ENCODE assay signal across 1 fruit fly cellular context in the genomic region with DNA sequence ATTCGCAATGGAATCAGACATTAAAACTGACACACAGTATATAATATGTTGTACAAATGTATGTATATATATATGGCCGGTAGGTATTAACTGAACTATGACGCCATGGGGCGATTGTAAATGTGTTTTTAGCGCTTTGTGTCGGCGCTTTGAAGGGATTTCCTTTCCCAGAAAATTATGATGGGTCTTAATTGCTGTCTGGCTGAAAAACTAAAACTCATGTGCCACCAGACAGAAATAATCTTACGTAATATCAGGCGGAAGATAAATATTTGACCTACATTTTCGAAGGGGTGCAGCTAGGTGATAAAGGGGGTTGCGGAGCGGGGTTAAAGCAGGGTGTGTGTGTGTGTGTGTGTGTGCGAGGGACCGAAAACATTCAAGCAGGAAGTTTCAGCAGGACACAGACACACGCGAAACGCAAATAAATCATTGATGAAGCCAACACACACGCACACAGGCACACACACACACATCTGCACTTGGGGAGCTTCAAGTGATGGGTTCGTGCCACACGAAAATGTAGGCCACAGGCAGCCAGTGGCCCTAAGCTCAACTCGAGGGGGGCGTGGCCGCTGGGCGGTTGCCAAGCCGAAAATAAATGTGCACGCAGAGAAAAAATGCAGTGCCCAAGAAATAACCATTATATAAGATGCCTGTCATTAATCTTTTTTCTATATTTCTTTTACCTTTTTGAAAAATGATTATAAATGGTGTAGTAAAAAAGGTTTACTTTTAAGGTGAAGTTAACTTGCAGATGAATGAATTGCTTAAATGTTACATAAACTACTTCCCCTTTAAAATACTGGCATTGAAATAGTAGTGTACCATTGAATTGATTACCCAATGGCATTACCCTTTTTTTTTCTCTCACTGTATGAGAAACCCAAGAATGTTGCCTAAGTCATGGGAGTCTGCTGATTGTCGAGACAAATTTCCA.
A peak's percentile ranks its signal among the peaks of the same experiment; 100 is the strongest.
TF ChIP-seq lines count a peak whose summit lies in the region.

No protein-coding gene starts in this region.

TF ChIP-seq in whole organism, embryonic, 481 proteins besides CTCF, POLR2A, EP300 and RAD21 (continued from another document and continues in another):
- TF ChIP-seq Xrp1 (GFP tag; IDR thresholded peaks at IDR 0.05; lab: Robert Waterston, UW) (peak; percentile 38; the same call in 1 of the 2 replicates), dan (GFP tag; IDR thresholded peaks at IDR 0.05; lab: Robert Waterston, UW) (no peak), Hr51 (GFP tag; optimal IDR thresholded peaks at IDR 0.05; lab: Kevin White, UChicago) (peak; percentile 35 to 68), Atf-2 (GFP tag; optimal IDR thresholded peaks at IDR 0.05; lab: Kevin White, UChicago) (peak; percentile 36), Fer1 (GFP tag; optimal IDR thresholded peaks at IDR 0.05; lab: Kevin White, UChicago) (peak; percentile 59), ci (GFP tag; IDR thresholded peaks at IDR 0.05; lab: Robert Waterston, UW) (peak; percentile 32; the same call in 1 of the 3 replicates), Pdp1 (GFP tag; optimal IDR thresholded peaks at IDR 0.05; lab: Kevin White, UChicago) (peak; percentile 57 to 74), row (GFP tag; IDR thresholded peaks at IDR 0.05; lab: Robert Waterston, UW) (peak; percentile 66), caup (GFP tag; optimal IDR thresholded peaks at IDR 0.05; lab: Kevin White, UChicago; ENCODE audit: severe bottlenecking) (no peak), dysf (GFP tag; IDR thresholded peaks at IDR 0.05; lab: Robert Waterston, UW) (peak; percentile 65), CG8290 (GFP tag; optimal IDR thresholded peaks at IDR 0.05; lab: Kevin White, UChicago) (peak; percentile 10), CG8290 (tag; optimal IDR thresholded peaks at IDR 0.05; lab: Kevin White, UChicago) (no peak), wdn (GFP tag; IDR thresholded peaks at IDR 0.05; lab: Robert Waterston, UW) (no peak), Rfx (GFP tag; IDR thresholded peaks at IDR 0.05; lab: Robert Waterston, UW) (0 out of 2 replicates have a peak, but pooled peaks have one; percentile 26), pum (GFP tag; optimal IDR thresholded peaks at IDR 0.05; lab: Kevin White, UChicago) (peak; percentile 9), Ssrp (tag; optimal IDR thresholded peaks at IDR 0.05; lab: Kevin White, UChicago) (peak; percentile 62), CG30431 (GFP tag; optimal IDR thresholded peaks at IDR 0.05; lab: Kevin White, UChicago) (peak; percentile 6), Sox102F (GFP tag; optimal IDR thresholded peaks at IDR 0.05; lab: Kevin White, UChicago) (peak; percentile 67), Antp (GFP tag; optimal IDR thresholded peaks at IDR 0.05; lab: Kevin White, UChicago) (peak; percentile 14), E2f2 (GFP tag; IDR thresholded peaks at IDR 0.05; lab: Robert Waterston, UW) (0 out of 2 replicates have a peak, but pooled peaks have one; percentile 19), phol (tag; optimal IDR thresholded peaks at IDR 0.05; lab: Kevin White, UChicago) (peak; percentile 74), CG1602 (GFP tag; optimal IDR thresholded peaks at IDR 0.05; lab: Kevin White, UChicago) (peak; percentile 45), gem (tag; optimal IDR thresholded peaks at IDR 0.05; lab: Kevin White, UChicago) (peak; percentile 83), C15 (GFP tag; IDR thresholded peaks at IDR 0.05; lab: Robert Waterston, UW) (no peak), CG9727 (GFP tag; optimal IDR thresholded peaks at IDR 0.05; lab: Kevin White, UChicago) (peak; percentile 51), CG18476 (GFP tag; optimal IDR thresholded peaks at IDR 0.05; lab: Kevin White, UChicago) (no peak), ewg (GFP tag; optimal IDR thresholded peaks at IDR 0.05; lab: Kevin White, UChicago) (peak; percentile 22), nerfin-1 (tag; optimal IDR thresholded peaks at IDR 0.05; lab: Kevin White, UChicago) (peak; percentile 7), chif (GFP tag; optimal IDR thresholded peaks at IDR 0.05; lab: Kevin White, UChicago) (peak in 1 of 2 experiments; percentile 59), Deaf1 (tag; optimal IDR thresholded peaks at IDR 0.05; lab: Kevin White, UChicago) (no peak), NFAT (GFP tag; IDR thresholded peaks at IDR 0.05; lab: Robert Waterston, UW) (no peak), slbo (GFP tag; IDR thresholded peaks at IDR 0.05; lab: Robert Waterston, UW) (peak; percentile 68), jigr1 (GFP tag; IDR thresholded peaks at IDR 0.05; lab: Robert Waterston, UW) (peak; percentile 51; the same call in 1 of the 3 replicates), HLH54F (GFP tag; optimal IDR thresholded peaks at IDR 0.05; lab: Kevin White, UChicago) (peak; percentile 34), CG1603 (tag; optimal IDR thresholded peaks at IDR 0.05; lab: Kevin White, UChicago) (peak; percentile 34), Sry-δ (GFP tag; optimal IDR thresholded peaks at IDR 0.05; lab: Kevin White, UChicago) (peak; percentile 21), Hsf (GFP tag; optimal IDR thresholded peaks at IDR 0.05; lab: Kevin White, UChicago) (peak; percentile 49), CG14441 (GFP tag; IDR thresholded peaks at IDR 0.05; lab: Robert Waterston, UW) (peak; percentile 59), kay (GFP tag; optimal IDR thresholded peaks at IDR 0.05; lab: Kevin White, UChicago) (peak; percentile 0), Chrac-16 (GFP tag; optimal IDR thresholded peaks at IDR 0.05; lab: Kevin White, UChicago) (peak; percentile 51), seq (GFP tag; IDR thresholded peaks at IDR 0.05; lab: Robert Waterston, UW) (0 out of 2 replicates have a peak, but pooled peaks have one; percentile 31), org-1 (GFP tag; optimal IDR thresholded peaks at IDR 0.05; lab: Kevin White, UChicago) (peak; percentile 48), lmd (GFP tag; IDR thresholded peaks at IDR 0.05; lab: Robert Waterston, UW) (peak; percentile 50), dmrt11E (tag; optimal IDR thresholded peaks at IDR 0.05; lab: Kevin White, UChicago) (peak; percentile 1), CG12219 (GFP tag; optimal IDR thresholded peaks at IDR 0.05; lab: Kevin White, UChicago) (peak; percentile 7), eve (GFP tag; optimal IDR thresholded peaks at IDR 0.05; lab: Kevin White, UChicago) (peak in 1 of 2 experiments; percentile 91), TFAM (GFP tag; optimal IDR thresholded peaks at IDR 0.05; lab: Kevin White, UChicago) (no peak), CG11093 (GFP tag; IDR thresholded peaks at IDR 0.05; lab: Robert Waterston, UW) (0 out of 3 replicates have a peak, but pooled peaks have one; percentile 14), CG3407 (GFP tag; optimal IDR thresholded peaks at IDR 0.05; lab: Kevin White, UChicago) (peak; percentile 37), CG6689 (GFP tag; IDR thresholded peaks at IDR 0.05; lab: Robert Waterston, UW) (peak; percentile 65), CG9609 (GFP tag; optimal IDR thresholded peaks at IDR 0.05; lab: Kevin White, UChicago) (peak; percentile 39), CG17829 (tag; optimal IDR thresholded peaks at IDR 0.05; lab: Kevin White, UChicago) (peak; percentile 21), Dbx (GFP tag; IDR thresholded peaks at IDR 0.05; lab: Robert Waterston, UW) (0 out of 3 replicates have a peak, but pooled peaks have one; percentile 22), HHEX (GFP tag; optimal IDR thresholded peaks at IDR 0.05; lab: Kevin White, UChicago) (peak; percentile 53), Lim3 (GFP tag; IDR thresholded peaks at IDR 0.05; lab: Robert Waterston, UW) (0 out of 2 replicates have a peak, but pooled peaks have one; percentile 22), tna (GFP tag; IDR thresholded peaks at IDR 0.05; lab: Robert Waterston, UW; ENCODE audit: partially characterized antibody) (0 out of 2 replicates have a peak, but pooled peaks have one; percentile 15), nmo (GFP tag; optimal IDR thresholded peaks at IDR 0.05; lab: Kevin White, UChicago) (peak; percentile 72), lola (GFP tag; optimal IDR thresholded peaks at IDR 0.05; lab: Kevin White, UChicago) (peak in 1 of 3 experiments; percentile 37), Hey (tag; optimal IDR thresholded peaks at IDR 0.05; lab: Kevin White, UChicago) (no peak), CG9817 (tag; optimal IDR thresholded peaks at IDR 0.05; lab: Kevin White, UChicago) (peak; percentile 38), run (tag; optimal IDR thresholded peaks at IDR 0.05; lab: Kevin White, UChicago) (peak; percentile 53), scrt (GFP tag; optimal IDR thresholded peaks at IDR 0.05; lab: Kevin White, UChicago) (peak; percentile 35), CG6254 (GFP tag; optimal IDR thresholded peaks at IDR 0.05; lab: Kevin White, UChicago) (peak; percentile 30), CG10321 (GFP tag; IDR thresholded peaks at IDR 0.05; lab: Robert Waterston, UW) (no peak), Mes4 (GFP tag; optimal IDR thresholded peaks at IDR 0.05; lab: Kevin White, UChicago) (peak; percentile 20), ttk (GFP tag; IDR thresholded peaks at IDR 0.05; lab: Robert Waterston, UW) (peak; percentile 30; the same call in 1 of the 2 replicates), Usf (GFP tag; optimal IDR thresholded peaks at IDR 0.05; lab: Kevin White, UChicago) (no peak), tio (GFP tag; optimal IDR thresholded peaks at IDR 0.05; lab: Kevin White, UChicago) (peak; percentile 64), CG8924 (tag; optimal IDR thresholded peaks at IDR 0.05; lab: Kevin White, UChicago) (peak; percentile 51), CG16863 (GFP tag; optimal IDR thresholded peaks at IDR 0.05; lab: Kevin White, UChicago) (peak; percentile 35), sens-2 (GFP tag; IDR thresholded peaks at IDR 0.05; lab: Robert Waterston, UW) (no peak), CG11723 (GFP tag; optimal IDR thresholded peaks at IDR 0.05; lab: Kevin White, UChicago) (peak; percentile 3), D19A (tag; optimal IDR thresholded peaks at IDR 0.05; lab: Kevin White, UChicago) (peak; percentile 12), salm (tag; optimal IDR thresholded peaks at IDR 0.05; lab: Kevin White, UChicago) (no peak), ssp (GFP tag; IDR thresholded peaks at IDR 0.05; lab: Robert Waterston, UW) (peak; percentile 32; the same call in 1 of the 2 replicates), Asciz (GFP tag; optimal IDR thresholded peaks at IDR 0.05; lab: Kevin White, UChicago) (peak; percentile 47), CG5180 (GFP tag; optimal IDR thresholded peaks at IDR 0.05; lab: Kevin White, UChicago) (no peak), CG3726 (GFP tag; IDR thresholded peaks at IDR 0.05; lab: Robert Waterston, UW) (no peak), CG7556 (GFP tag; optimal IDR thresholded peaks at IDR 0.05; lab: Kevin White, UChicago) (peak; percentile 80), Hmr (GFP tag; optimal IDR thresholded peaks at IDR 0.05; lab: Kevin White, UChicago) (peak; percentile 63), Jarid2 (GFP tag; optimal IDR thresholded peaks at IDR 0.05; lab: Kevin White, UChicago) (peak; percentile 33), CG9437 (GFP tag; optimal IDR thresholded peaks at IDR 0.05; lab: Kevin White, UChicago) (peak; percentile 45), Trl (optimal IDR thresholded peaks at IDR 0.05; lab: Kevin White, UChicago) (no peak), Trl (GFP tag; optimal IDR thresholded peaks at IDR 0.05; lab: Kevin White, UChicago) (peak; percentile 39), emc (GFP tag; optimal IDR thresholded peaks at IDR 0.05; lab: Kevin White, UChicago) (no peak), CG4820 (GFP tag; optimal IDR thresholded peaks at IDR 0.05; lab: Kevin White, UChicago) (peak; percentile 59), CG11696 (GFP tag; IDR thresholded peaks at IDR 0.05; lab: Robert Waterston, UW) (no peak), CG18599 (GFP tag; optimal IDR thresholded peaks at IDR 0.05; lab: Kevin White, UChicago) (peak; percentile 56), CG18262 (tag; optimal IDR thresholded peaks at IDR 0.05; lab: Kevin White, UChicago) (peak; percentile 65), Dek (tag; optimal IDR thresholded peaks at IDR 0.05; lab: Kevin White, UChicago) (peak; percentile 44), disco-r (GFP tag; optimal IDR thresholded peaks at IDR 0.05; lab: Kevin White, UChicago) (peak; percentile 43), HLH3B (GFP tag; IDR thresholded peaks at IDR 0.05; lab: Robert Waterston, UW) (peak; percentile 41; the same call in 1 of the 2 replicates), ind (GFP tag; optimal IDR thresholded peaks at IDR 0.05; lab: Kevin White, UChicago) (peak; percentile 54), CG13123 (GFP tag; optimal IDR thresholded peaks at IDR 0.05; lab: Kevin White, UChicago) (peak; percentile 32), CG7745 (tag; optimal IDR thresholded peaks at IDR 0.05; lab: Kevin White, UChicago) (no peak), CG6854 (GFP tag; optimal IDR thresholded peaks at IDR 0.05; lab: Kevin White, UChicago) (no peak), fd3F (GFP tag; optimal IDR thresholded peaks at IDR 0.05; lab: Kevin White, UChicago) (peak; percentile 11), Med (GFP tag; lab: Kevin White, UChicago) (peak; percentile 82), CG11247 (GFP tag; IDR thresholded peaks at IDR 0.05; lab: Robert Waterston, UW) (0 out of 2 replicates have a peak, but pooled peaks have one; percentile 32), maf-S (GFP tag; optimal IDR thresholded peaks at IDR 0.05; lab: Kevin White, UChicago) (peak; percentile 14), CG3281 (GFP tag; optimal IDR thresholded peaks at IDR 0.05; lab: Kevin White, UChicago) (peak; percentile 59), Side (GFP tag; optimal IDR thresholded peaks at IDR 0.05; lab: Kevin White, UChicago) (peak; percentile 27), Sin3A (optimal IDR thresholded peaks at IDR 0.05; lab: Kevin White, UChicago) (no peak), fu2 (GFP tag; optimal IDR thresholded peaks at IDR 0.05; lab: Kevin White, UChicago) (peak; percentile 1), CG7357 (GFP tag; IDR thresholded peaks at IDR 0.05; lab: Robert Waterston, UW) (0 out of 3 replicates have a peak, but pooled peaks have one; percentile 15), CG4730 (GFP tag; IDR thresholded peaks at IDR 0.05; lab: Robert Waterston, UW) (no peak), zfh2 (GFP tag; optimal IDR thresholded peaks at IDR 0.05; lab: Kevin White, UChicago) (peak; percentile 18), CG12391 (tag; optimal IDR thresholded peaks at IDR 0.05; lab: Kevin White, UChicago) (peak; percentile 63), Ravus (GFP tag; IDR thresholded peaks at IDR 0.05; lab: Robert Waterston, UW) (no peak), Nf-YB (GFP tag; optimal IDR thresholded peaks at IDR 0.05; lab: Kevin White, UChicago) (no peak), CG8281 (tag; optimal IDR thresholded peaks at IDR 0.05; lab: Kevin White, UChicago) (peak; percentile 20), CG17361 (GFP tag; IDR thresholded peaks at IDR 0.05; lab: Robert Waterston, UW) (peak; percentile 40; the same call in 2 of the 3 replicates), Dll (GFP tag; IDR thresholded peaks at IDR 0.05; lab: Robert Waterston, UW; ENCODE audit: partially characterized antibody) (no peak), CG30403 (GFP tag; optimal IDR thresholded peaks at IDR 0.05; lab: Kevin White, UChicago) (peak; percentile 71), CG7839 (tag; optimal IDR thresholded peaks at IDR 0.05; lab: Kevin White, UChicago) (peak; percentile 74), Kr (GFP tag; optimal IDR thresholded peaks at IDR 0.05; lab: Kevin White, UChicago) (no peak), bsh (GFP tag; optimal IDR thresholded peaks at IDR 0.05; lab: Kevin White, UChicago) (peak in 1 of 2 experiments; percentile 62)
